Worm (Caenorhabditis elegans) whole organism, early embryonic: ENCODE measurements around the gene B0198.3.

ENCODE experiments used
- B0310.2 ChIP-seq: sonication (generic microtip); optimal IDR thresholded peaks from 2 replicates; lab custom pipeline; 2016; ENCODE audit warnings: mild to moderate bottlenecking, missing genetic modification characterization, missing compliant biosample characterization
- F13C5.2 ChIP-seq: sonication (generic microtip); optimal IDR thresholded peaks from 2 replicates; lab custom pipeline; 2017; ENCODE audit warnings: mild to moderate bottlenecking, missing genetic modification characterization, inconsistent platforms, missing compliant biosample characterization
- aly-1 ChIP-seq: sonication (generic microtip); optimal IDR thresholded peaks from 2 replicates; lab custom pipeline; 2016; ENCODE audit warnings: missing genetic modification characterization, missing compliant biosample characterization
- ama-1 ChIP-seq: fragments of 150-350 bp; optimal IDR thresholded peaks from 2 replicates; lab custom pipeline; 2014
- ceh-13 ChIP-seq: fragments of 200-800 bp; sonication (Bioruptor generic); optimal IDR thresholded peaks from 2 replicates; lab custom pipeline; 2018; ENCODE audit warnings: mild to moderate bottlenecking, missing genetic modification characterization, missing compliant biosample characterization
- ceh-36 ChIP-seq: sonication (generic microtip); optimal IDR thresholded peaks from 2 replicates; lab custom pipeline; 2016; ENCODE audit warnings: missing genetic modification characterization, inconsistent platforms, missing compliant biosample characterization
- ets-7 ChIP-seq: sonication (generic microtip); optimal IDR thresholded peaks from 2 replicates; lab custom pipeline; 2016; ENCODE audit warnings: missing genotype, missing genetic modification characterization, missing compliant biosample characterization
- flt-1 ChIP-seq: fragments of 200-800 bp; sonication (Bioruptor generic); IDR thresholded peaks from 2 replicates; pipeline ENCODE4 v1.3.6; 2022; ENCODE audit warnings: missing genetic modification characterization, missing compliant biosample characterization
- hmbx-1 ChIP-seq: sonication (generic microtip); optimal IDR thresholded peaks from 2 replicates; lab custom pipeline; 2016; ENCODE audit warnings: mild to moderate bottlenecking, missing genetic modification characterization, missing compliant biosample characterization
- hmg-4 ChIP-seq: fragments of 200-800 bp; sonication (Bioruptor generic); optimal IDR thresholded peaks from 2 replicates; lab custom pipeline; 2018; ENCODE audit warnings: mild to moderate bottlenecking, missing genetic modification characterization, missing compliant biosample characterization
- hnd-1 ChIP-seq: sonication (generic microtip); optimal IDR thresholded peaks from 2 replicates; lab custom pipeline; 2016; ENCODE audit warnings: missing genetic modification characterization, missing compliant biosample characterization
- pes-1 ChIP-seq: fragments of 200-800 bp; sonication (Bioruptor generic); IDR thresholded peaks from 2 replicates; pipeline ENCODE4 v1.3.6; 2022; ENCODE audit warnings: missing genetic modification reagents, missing genetic modification characterization, missing compliant biosample characterization
- scrt-1 ChIP-seq: fragments of 200-800 bp; sonication (Bioruptor generic); IDR thresholded peaks from 2 replicates; pipeline ENCODE4 v1.3.6; 2022; ENCODE audit warnings: missing genetic modification characterization, missing compliant biosample characterization
- sea-1 ChIP-seq: fragments of 200-800 bp; sonication (Bioruptor generic); conservative IDR thresholded peaks from 2 replicates; pipeline ENCODE4 v1.3.6; 2022; ENCODE audit warnings: missing genetic modification characterization, missing compliant biosample characterization
- tbx-11 ChIP-seq: fragments of 200-800 bp; sonication (Bioruptor generic); IDR thresholded peaks from 2 replicates; pipeline ENCODE4 v1.3.6; 2022; ENCODE audit warnings: missing genetic modification characterization, missing compliant biosample characterization
- tbx-37 ChIP-seq: fragments of 200-800 bp; sonication (Bioruptor generic); conservative IDR thresholded peaks from 2 replicates; pipeline ENCODE4 v1.3.6; 2022; ENCODE audit warnings: missing genetic modification reagents, missing genetic modification characterization, missing compliant biosample characterization
- tra-4 ChIP-seq: sonication (generic microtip); optimal IDR thresholded peaks from 2 replicates; lab custom pipeline; 2017; ENCODE audit warnings: missing genetic modification characterization, missing compliant biosample characterization

The B0198.3 gene

ce11 chrX:12005499-12005959, 51.3 kb downstream of the B0198.3 start, which contains the start of gene sma-5:
Gene sma-5 (minus strand): TSS chrX:12005549.
- TF ChIP-seq hmbx-1 (tag; lab: Kevin White, UChicago) (no peak), ets-7 (no peak), tra-4 (tag; lab: Kevin White, UChicago) (no peak), ceh-13 (no peak), scrt-1 (no peak), ama-1 (lab: Kevin White, UChicago) (no peak), hnd-1 (tag; lab: Kevin White, UChicago) (no peak), B0310.2 (no peak), aly-1 (no peak), F13C5.2 (tag; lab: Kevin White, UChicago) (no peak), tbx-11 (GFP tag; lab: Robert Waterston, UW) (no peak), hmg-4 (GFP tag; lab: Kevin White, UChicago) (no peak), pes-1 (no peak), tbx-37 (GFP tag; lab: Robert Waterston, UW) (no peak), flt-1 (GFP tag; lab: Robert Waterston, UW) (no peak), ceh-36 (no peak), sea-1 (no peak)

- TF ChIP-seq tra-4 (tag; lab: Kevin White, UChicago), result no peak
- TF ChIP-seq sea-1, result no peak
- TF ChIP-seq F13C5.2 (tag; lab: Kevin White, UChicago), result no peak
- TF ChIP-seq ets-7, result no peak
- no peak for TF ChIP-seq hnd-1 (tag; lab: Kevin White, UChicago)
- TF ChIP-seq ceh-13, result no peak
Observed at ce11 chrX:12004925-12005324, 51.9 kb downstream of the B0198.3 start.

ce11 chrX:12003969-12004368, 52.9 kb downstream of the B0198.3 start:
- no peak for TF ChIP-seq ceh-13
- TF ChIP-seq flt-1 (GFP tag; lab: Robert Waterston, UW), result no peak
- TF ChIP-seq pes-1, result no peak
- TF ChIP-seq ama-1 (lab: Kevin White, UChicago), result no peak
- no peak for TF ChIP-seq hnd-1 (tag; lab: Kevin White, UChicago)
- no peak for TF ChIP-seq hmg-4 (GFP tag; lab: Kevin White, UChicago)

ce11 chrX:12001600-12001999, 55.3 kb downstream of the B0198.3 start:
- TF ChIP-seq hnd-1 (tag; lab: Kevin White, UChicago), result no peak
- no peak for TF ChIP-seq hmg-4 (GFP tag; lab: Kevin White, UChicago)
- TF ChIP-seq F13C5.2 (tag; lab: Kevin White, UChicago), result no peak
- TF ChIP-seq tbx-11 (GFP tag; lab: Robert Waterston, UW), result no peak
- TF ChIP-seq ets-7, result no peak
- no peak for TF ChIP-seq flt-1 (GFP tag; lab: Robert Waterston, UW)
- no peak for TF ChIP-seq hmbx-1 (tag; lab: Kevin White, UChicago)
- no peak for TF ChIP-seq aly-1
- TF ChIP-seq ama-1 (lab: Kevin White, UChicago), result no peak
- TF ChIP-seq ceh-36, result no peak
- TF ChIP-seq ceh-13, result no peak
- no peak for TF ChIP-seq scrt-1
- no peak for TF ChIP-seq sea-1
- no peak for TF ChIP-seq pes-1
- TF ChIP-seq tbx-37 (GFP tag; lab: Robert Waterston, UW), result no peak

ce11 chrX:11999573-11999972, 57.3 kb downstream of the B0198.3 start:
- TF ChIP-seq tbx-11 (GFP tag; lab: Robert Waterston, UW) (no peak), aly-1 (no peak), ceh-13 (no peak), F13C5.2 (tag; lab: Kevin White, UChicago) (no peak), hmg-4 (GFP tag; lab: Kevin White, UChicago) (no peak), ceh-36 (no peak), tra-4 (tag; lab: Kevin White, UChicago) (no peak), tbx-37 (GFP tag; lab: Robert Waterston, UW) (no peak), scrt-1 (no peak), sea-1 (no peak), B0310.2 (no peak), ama-1 (lab: Kevin White, UChicago) (no peak), pes-1 (no peak), flt-1 (GFP tag; lab: Robert Waterston, UW) (no peak), hmbx-1 (tag; lab: Kevin White, UChicago) (no peak), ets-7 (no peak)

- no peak for TF ChIP-seq aly-1
Observed at ce11 chrX:11996606-11997005, 60.3 kb downstream of the B0198.3 start.

- no peak for TF ChIP-seq sea-1
- TF ChIP-seq hmbx-1 (tag; lab: Kevin White, UChicago), result no peak
- TF ChIP-seq tra-4 (tag; lab: Kevin White, UChicago), result no peak
- no peak for TF ChIP-seq F13C5.2 (tag; lab: Kevin White, UChicago)
- TF ChIP-seq ets-7, result no peak
- no peak for TF ChIP-seq aly-1
- no peak for TF ChIP-seq pes-1
- TF ChIP-seq hnd-1 (tag; lab: Kevin White, UChicago), result no peak
- TF ChIP-seq B0310.2, result no peak
- no peak for TF ChIP-seq ceh-36
- no peak for TF ChIP-seq ama-1 (lab: Kevin White, UChicago)
- TF ChIP-seq tbx-37 (GFP tag; lab: Robert Waterston, UW), result no peak
- no peak for TF ChIP-seq flt-1 (GFP tag; lab: Robert Waterston, UW)
- TF ChIP-seq ceh-13, result no peak
Observed at ce11 chrX:11994484-11994883, 62.4 kb downstream of the B0198.3 start, which contains the start of gene C49F5.7. Gene C49F5.7 (plus strand): TSS chrX:11994784.

- no peak for TF ChIP-seq hnd-1 (tag; lab: Kevin White, UChicago)
Observed at ce11 chrX:11993327-11993726, 63.5 kb downstream of the B0198.3 start.

ce11 chrX:11992778-11993177, 64.1 kb downstream of the B0198.3 start:
- TF ChIP-seq B0310.2 (no peak), ets-7 (no peak), tbx-37 (GFP tag; lab: Robert Waterston, UW) (no peak), sea-1 (no peak)
